Fruit fly (Drosophila melanogaster): Measurements from ENCODE around the gene CG34367.

Gene CG34367

DNA sequence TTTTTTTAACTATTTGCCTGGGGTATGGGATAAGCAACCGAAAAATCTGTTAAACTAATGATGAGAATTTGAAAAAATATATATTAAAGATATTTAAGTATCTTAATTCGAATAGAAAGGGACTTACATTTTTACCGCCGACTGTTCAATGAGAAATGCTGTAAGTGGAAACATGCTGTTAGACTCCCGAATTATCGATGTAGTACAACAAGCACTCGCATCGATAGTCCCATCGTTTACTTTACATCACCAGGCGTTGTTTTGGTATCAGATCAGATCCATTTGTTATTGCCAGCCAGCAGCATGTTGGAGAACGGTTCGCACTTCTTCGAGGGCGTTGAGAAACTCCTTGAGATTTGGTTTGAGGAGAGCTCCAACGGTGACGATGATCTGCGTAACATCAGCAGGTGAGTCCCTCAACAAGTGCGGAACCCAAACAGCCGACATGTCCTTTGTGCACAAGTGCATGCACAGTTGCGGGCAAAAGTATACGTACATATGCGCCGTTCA lies 14.4 kb downstream of the CG34367 start, which contains the start of gene SamDC (continued):
- peak; percentile 54 for TF ChIP-seq Sox102F (GFP tag; optimal IDR thresholded peaks at IDR 0.05)
- peak; percentile 10 for TF ChIP-seq Sin3A (optimal IDR thresholded peaks at IDR 0.05)
- peak; percentile 4 for TF ChIP-seq CG12942 (GFP tag; optimal IDR thresholded peaks at IDR 0.05)
- no peak for TF ChIP-seq CG10431 (GFP tag; optimal IDR thresholded peaks at IDR 0.05)
- peak; percentile 66; the same call in 2 of the 3 replicates for TF ChIP-seq ci (GFP tag; IDR thresholded peaks at IDR 0.05)
- peak; percentile 5; the same call in 1 of the 2 replicates for TF ChIP-seq CG14441 (GFP tag; IDR thresholded peaks at IDR 0.05)
- TF ChIP-seq Myb (GFP tag; optimal IDR thresholded peaks at IDR 0.05): peak; percentile 5
- no peak for TF ChIP-seq ham (GFP tag; IDR thresholded peaks at IDR 0.05)
- peak; percentile 46 for TF ChIP-seq bigmax (GFP tag; optimal IDR thresholded peaks at IDR 0.05)
- no peak for TF ChIP-seq vfl (GFP tag; optimal IDR thresholded peaks at IDR 0.05)
- peak; percentile 8 for TF ChIP-seq CG4707 (GFP tag; optimal IDR thresholded peaks at IDR 0.05)
- peak; percentile 54 for TF ChIP-seq mam (GFP tag; optimal IDR thresholded peaks at IDR 0.05)
- no peak for TF ChIP-seq CG11456 (GFP tag; IDR thresholded peaks at IDR 0.05)
- no peak for TF ChIP-seq D19B (GFP tag; optimal IDR thresholded peaks at IDR 0.05)
- TF ChIP-seq Drgx (GFP tag; IDR thresholded peaks at IDR 0.05): no peak; the same call in 1 of the 2 replicates
- TF ChIP-seq nom (GFP tag; optimal IDR thresholded peaks at IDR 0.05): no peak
- no peak for TF ChIP-seq nau (GFP tag; optimal IDR thresholded peaks at IDR 0.05)
- TF ChIP-seq kni (GFP tag; optimal IDR thresholded peaks at IDR 0.05): no peak
- no peak for TF ChIP-seq CG17568 (GFP tag; optimal IDR thresholded peaks at IDR 0.05)
- TF ChIP-seq CG34376 (GFP tag; optimal IDR thresholded peaks at IDR 0.05): peak; percentile 71
- peak; percentile 26 for TF ChIP-seq dmrt99B (tag; optimal IDR thresholded peaks at IDR 0.05)
- TF ChIP-seq CG42726 (GFP tag; IDR thresholded peaks at IDR 0.05; ENCODE audit: partially characterized antibody): peak; percentile 82; the same call in 1 of the 2 replicates
- peak; percentile 61 for TF ChIP-seq pfk (GFP tag; optimal IDR thresholded peaks at IDR 0.05)
- TF ChIP-seq Six4 (GFP tag; optimal IDR thresholded peaks at IDR 0.05): no peak
- TF ChIP-seq Hr39 (optimal IDR thresholded peaks at IDR 0.05): no peak
- no peak for TF ChIP-seq Doc2 (GFP tag; IDR thresholded peaks at IDR 0.05)
- TF ChIP-seq bcd (GFP tag; optimal IDR thresholded peaks at IDR 0.05): no peak
- TF ChIP-seq CG10267 (tag; optimal IDR thresholded peaks at IDR 0.05): peak; percentile 58
- 0 out of 2 replicates have a peak, but pooled peaks have one; percentile 21 for TF ChIP-seq al (GFP tag; IDR thresholded peaks at IDR 0.05)
- TF ChIP-seq H2.0 (GFP tag; IDR thresholded peaks at IDR 0.05): no peak
- TF ChIP-seq gsb (GFP tag; IDR thresholded peaks at IDR 0.05): no peak
- TF ChIP-seq br (optimal IDR thresholded peaks at IDR 0.05): no peak
- peak; percentile 37 for TF ChIP-seq CG2120 (GFP tag; optimal IDR thresholded peaks at IDR 0.05)
- no peak for TF ChIP-seq B-H2 (GFP tag; optimal IDR thresholded peaks at IDR 0.05)
- TF ChIP-seq zen (tag; optimal IDR thresholded peaks at IDR 0.05): peak; percentile 58
- no peak for TF ChIP-seq fru (optimal IDR thresholded peaks at IDR 0.05)
- TF ChIP-seq zfh1 (GFP tag; IDR thresholded peaks at IDR 0.05): peak; percentile 37; the same call in 1 of the 3 replicates
- no peak for TF ChIP-seq Chrac-16 (GFP tag; optimal IDR thresholded peaks at IDR 0.05)
- TF ChIP-seq CG10462 (GFP tag; optimal IDR thresholded peaks at IDR 0.05): no peak
- peak; percentile 16 for TF ChIP-seq CG7786 (GFP tag; optimal IDR thresholded peaks at IDR 0.05)
- TF ChIP-seq ind (GFP tag; optimal IDR thresholded peaks at IDR 0.05): peak; percentile 25
- peak; percentile 54 for TF ChIP-seq CG7745 (tag; optimal IDR thresholded peaks at IDR 0.05)
- TF ChIP-seq CG7987 (GFP tag; optimal IDR thresholded peaks at IDR 0.05): peak; percentile 21
- TF ChIP-seq insv (GFP tag; optimal IDR thresholded peaks at IDR 0.05): peak in 1 of 2 experiments; percentile 31
- no peak for TF ChIP-seq Hand (GFP tag; optimal IDR thresholded peaks at IDR 0.05)
- peak; percentile 65; the same call in 1 of the 2 replicates for TF ChIP-seq sob (GFP tag; IDR thresholded peaks at IDR 0.05)
- no peak for TF ChIP-seq CG9727 (GFP tag; optimal IDR thresholded peaks at IDR 0.05)
- peak; percentile 63 for TF ChIP-seq PHDP (tag; optimal IDR thresholded peaks at IDR 0.05)
- no peak for TF ChIP-seq jing (GFP tag; optimal IDR thresholded peaks at IDR 0.05)
- TF ChIP-seq CG9437 (GFP tag; optimal IDR thresholded peaks at IDR 0.05): peak; percentile 25
- no peak for TF ChIP-seq Gsc (GFP tag; IDR thresholded peaks at IDR 0.05)
- TF ChIP-seq phol (tag; optimal IDR thresholded peaks at IDR 0.05): peak; percentile 42

Data from whole organism, embryonic.